Worm (Caenorhabditis elegans) whole organism, young adult: Measurements from ENCODE around the gene Y75B8A.28.

Source experiments
- ama-1 ChIP-seq, 3 experiments: fragments of 150-350 bp in 1 of 3; sonication (generic microtip) in 2 of 3; optimal IDR thresholded peaks; 2 replicates each; lab custom pipeline; 2014 to 2018; ENCODE audit warnings: missing biosample characterization in 2 of 3, missing genetic modification characterization in 2 of 3, missing genetic modification reagents in 2 of 3
- aptf-2 ChIP-seq: fragments of 200-800 bp; sonication (Bioruptor generic); conservative IDR thresholded peaks from 2 replicates; pipeline ENCODE4 v1.3.6; 2022; ENCODE audit warnings: missing genetic modification reagents, missing genetic modification characterization, missing compliant biosample characterization
- athp-1 ChIP-seq: sonication (generic microtip); optimal IDR thresholded peaks from 2 replicates; lab custom pipeline; 2017; ENCODE audit warnings: mild to moderate bottlenecking, missing genetic modification characterization, missing compliant biosample characterization
- ceh-40 ChIP-seq: fragments of 200-800 bp; sonication (Bioruptor generic); IDR thresholded peaks from 2 replicates; pipeline ENCODE4 v1.3.6; 2022; ENCODE audit warnings: missing genetic modification characterization, missing compliant biosample characterization
- efl-1 ChIP-seq: fragments of 150-350 bp; optimal IDR thresholded peaks from 2 replicates; lab custom pipeline; 2014; ENCODE audit warnings: missing biosample characterization, missing genetic modification reagents, missing genetic modification characterization
- egl-18 ChIP-seq: fragments of 200-800 bp; sonication (Bioruptor generic); IDR thresholded peaks from 2 replicates; pipeline ENCODE4 v1.3.6; 2022; ENCODE audit warnings: missing genetic modification reagents, missing genetic modification characterization, missing compliant biosample characterization
- hmg-1.2 ChIP-seq: fragments of 200-800 bp; sonication (Bioruptor generic); IDR thresholded peaks from 2 replicates; pipeline ENCODE4 v1.3.6; 2022; ENCODE audit warnings: missing genetic modification reagents, missing genetic modification characterization, missing compliant biosample characterization
- lin-35 ChIP-seq, 3 experiments: fragments of 150-350 bp in 2 of 3; sonication (generic microtip) in 1 of 3; optimal IDR thresholded peaks; 2 replicates each; lab custom pipeline; 2014 to 2018; ENCODE audit warnings: missing biosample characterization in 3 of 3, missing genetic modification characterization in 3 of 3, missing genetic modification reagents in 3 of 3
- repo-1 ChIP-seq: sonication (generic microtip); optimal IDR thresholded peaks from 2 replicates; lab custom pipeline; 2017; ENCODE audit warnings: mild to moderate bottlenecking, missing genetic modification characterization, missing compliant biosample characterization
- rpc-1 ChIP-seq, 2 experiments: fragments of 150-350 bp in 1 of 2; sonication (generic microtip) in 1 of 2; optimal IDR thresholded peaks; 2 replicates each; lab custom pipeline; 2014 to 2018; ENCODE audit warnings: missing biosample characterization in 1 of 2, missing genetic modification characterization in 1 of 2, missing genetic modification reagents in 1 of 2, missing genotype in 1 of 2
- tbx-9 ChIP-seq: sonication (generic microtip); optimal IDR thresholded peaks from 2 replicates; lab custom pipeline; 2016; ENCODE audit warnings: borderline replicate concordance, missing genetic modification characterization, inconsistent platforms, missing compliant biosample characterization
- tlf-1 ChIP-seq: fragments of 200-800 bp; sonication (Bioruptor generic); optimal IDR thresholded peaks from 2 replicates; lab custom pipeline; 2018; ENCODE audit warnings: mild to moderate bottlenecking, missing genetic modification characterization, missing compliant biosample characterization
- unc-62 ChIP-seq: fragments of 150-350 bp; optimal IDR thresholded peaks from 2 replicates; lab custom pipeline; 2014; ENCODE audit warnings: missing biosample characterization, missing genetic modification reagents, missing genetic modification characterization

DNA sequence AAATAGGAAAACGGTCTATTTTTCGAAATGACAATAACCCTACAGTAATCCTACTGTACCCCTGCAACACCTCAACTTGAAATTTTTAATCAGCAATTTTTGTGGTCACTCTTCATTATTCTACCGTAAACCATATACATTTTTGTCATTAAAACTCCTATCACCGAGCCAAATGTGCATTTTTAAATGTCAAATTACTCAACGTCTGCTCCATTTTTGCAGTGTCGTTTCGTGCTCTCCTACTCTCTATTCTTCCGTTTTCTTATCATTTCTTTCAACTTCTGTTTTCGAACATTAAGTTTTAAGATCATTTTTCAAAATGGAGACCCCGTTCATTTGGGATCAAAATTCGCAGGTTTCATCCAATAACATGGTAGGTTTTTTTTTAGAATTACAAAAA lies 11.4 kb upstream of the Y75B8A.28 start, which contains the start of gene pqn-92:
- no peak for TF ChIP-seq hmg-1.2
- TF ChIP-seq efl-1 (GFP tag; lab: Kevin White, UChicago), result no peak
- TF ChIP-seq tbx-9 (tag; lab: Kevin White, UChicago), result no peak
- TF ChIP-seq repo-1, result no peak
- TF ChIP-seq athp-1, result no peak
- TF ChIP-seq ceh-40 (GFP tag; lab: Robert Waterston, UW), result no peak
- no peak for TF ChIP-seq unc-62 (GFP tag; lab: Kevin White, UChicago)
- no peak for TF ChIP-seq ama-1 (optimal IDR thresholded peaks at IDR 0.05; lab: Kevin White, UChicago)
- no peak for TF ChIP-seq ama-1 (GFP tag; optimal IDR thresholded peaks at IDR 0.05; lab: Kevin White, UChicago)
- no peak for TF ChIP-seq egl-18 (GFP tag; lab: Robert Waterston, UW)
- TF ChIP-seq rpc-1 (optimal IDR thresholded peaks at IDR 0.05; lab: Kevin White, UChicago), result no peak
- TF ChIP-seq rpc-1 (tag; optimal IDR thresholded peaks at IDR 0.05; lab: Kevin White, UChicago), result no peak
- no peak for TF ChIP-seq tlf-1
- TF ChIP-seq aptf-2 (GFP tag; lab: Robert Waterston, UW), result no peak
- TF ChIP-seq lin-35 (GFP tag; optimal IDR thresholded peaks at IDR 0.05; lab: Kevin White, UChicago), result no peak
